Fruit fly (Drosophila melanogaster) Kc167 (cell line): ENCODE results near the gene CG13893.

Experiments used
- Myc ChIP-seq: fragments of >200 bp; optimal IDR thresholded peaks from 2 replicates; lab custom pipeline; 2017; ENCODE audit warnings: missing external identifiers
- Sin3A ChIP-seq: fragments of >200 bp; optimal IDR thresholded peaks from 2 replicates; lab custom pipeline; 2018; ENCODE audit warnings: missing external identifiers
- h ChIP-seq: fragments of >200 bp; optimal IDR thresholded peaks from 3 replicates; lab custom pipeline; 2018; ENCODE audit warnings: missing external identifiers
- insv ChIP-seq: fragments of >200 bp; optimal IDR thresholded peaks from 3 replicates; lab custom pipeline; 2018; ENCODE audit warnings: missing external identifiers
- psq ChIP-seq: fragments of >200 bp; optimal IDR thresholded peaks from 2 replicates; lab custom pipeline; 2017; ENCODE audit warnings: missing external identifiers
- ttk ChIP-seq: sonication (Bioruptor generic); optimal IDR thresholded peaks from 2 replicates; lab custom pipeline; 2017; ENCODE audit warnings: missing external identifiers

Gene CG13893

DNA sequence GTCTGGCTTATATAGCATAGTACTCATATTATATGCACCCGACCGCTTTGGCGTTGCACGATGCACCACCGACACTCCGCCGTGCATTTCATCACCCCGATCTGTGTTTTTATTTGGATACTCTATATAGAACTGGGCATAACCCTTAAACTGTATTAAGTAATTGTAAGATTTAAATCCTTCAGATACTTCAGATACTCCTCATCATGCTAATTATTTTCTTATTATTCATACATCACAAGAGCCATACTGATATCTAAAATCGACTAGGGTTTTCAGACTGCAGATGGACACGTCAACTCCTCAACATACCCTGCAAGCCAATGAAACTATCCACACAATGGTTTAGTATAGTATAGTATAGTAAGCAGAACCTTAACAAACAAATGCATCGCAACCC lies 19.7 kb upstream of the CG13893 start:
- no peak for TF ChIP-seq Sin3A (lab: Kevin White, UChicago)
- no peak for TF ChIP-seq ttk (lab: Kevin White, UChicago)
- TF ChIP-seq psq, result no peak
- TF ChIP-seq Myc (lab: Kevin White, UChicago), result no peak
- TF ChIP-seq insv (lab: Kevin White, UChicago), result no peak
- no peak for TF ChIP-seq h (lab: Kevin White, UChicago)

DNA sequence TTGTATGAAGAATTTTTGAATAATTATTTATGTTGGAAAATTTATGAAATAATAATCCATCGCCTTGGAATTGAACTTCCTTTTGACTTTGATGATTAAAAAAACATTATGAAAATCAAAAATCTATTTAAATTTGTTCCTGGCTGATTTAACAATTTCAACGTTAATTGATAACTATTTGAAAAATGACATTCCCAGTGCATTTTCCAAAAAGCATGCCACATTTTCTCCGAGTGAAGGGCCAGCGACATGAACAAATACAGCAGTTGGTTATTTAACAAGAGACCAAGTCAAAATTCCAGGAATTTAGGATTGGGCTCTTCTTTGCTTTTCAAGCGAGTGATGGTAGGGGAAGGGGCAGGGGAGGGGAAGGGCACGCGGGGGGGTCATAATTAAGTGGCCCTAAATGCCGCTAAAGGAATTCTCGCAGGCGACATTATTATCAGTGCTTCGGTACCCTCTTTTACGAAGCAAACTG lies 18.6 kb upstream of the CG13893 start:
- TF ChIP-seq ttk (lab: Kevin White, UChicago) (no peak), Myc (lab: Kevin White, UChicago) (no peak), psq (no peak), h (lab: Kevin White, UChicago) (no peak), insv (lab: Kevin White, UChicago) (no peak), Sin3A (lab: Kevin White, UChicago) (no peak)

dm6 chr3L:621097-621967 lies 17.5 kb upstream of the CG13893 start:
- TF ChIP-seq Sin3A (lab: Kevin White, UChicago) (no peak), insv (lab: Kevin White, UChicago) (no peak)

- TF ChIP-seq ttk (lab: Kevin White, UChicago), result no peak
- TF ChIP-seq h (lab: Kevin White, UChicago), result no peak
- no peak for TF ChIP-seq Myc (lab: Kevin White, UChicago)
- TF ChIP-seq Sin3A (lab: Kevin White, UChicago), result no peak
- TF ChIP-seq insv (lab: Kevin White, UChicago), result no peak
- no peak for TF ChIP-seq psq
Observed at dm6 chr3L:619427-620308, 15.9 kb upstream of the CG13893 start.

DNA sequence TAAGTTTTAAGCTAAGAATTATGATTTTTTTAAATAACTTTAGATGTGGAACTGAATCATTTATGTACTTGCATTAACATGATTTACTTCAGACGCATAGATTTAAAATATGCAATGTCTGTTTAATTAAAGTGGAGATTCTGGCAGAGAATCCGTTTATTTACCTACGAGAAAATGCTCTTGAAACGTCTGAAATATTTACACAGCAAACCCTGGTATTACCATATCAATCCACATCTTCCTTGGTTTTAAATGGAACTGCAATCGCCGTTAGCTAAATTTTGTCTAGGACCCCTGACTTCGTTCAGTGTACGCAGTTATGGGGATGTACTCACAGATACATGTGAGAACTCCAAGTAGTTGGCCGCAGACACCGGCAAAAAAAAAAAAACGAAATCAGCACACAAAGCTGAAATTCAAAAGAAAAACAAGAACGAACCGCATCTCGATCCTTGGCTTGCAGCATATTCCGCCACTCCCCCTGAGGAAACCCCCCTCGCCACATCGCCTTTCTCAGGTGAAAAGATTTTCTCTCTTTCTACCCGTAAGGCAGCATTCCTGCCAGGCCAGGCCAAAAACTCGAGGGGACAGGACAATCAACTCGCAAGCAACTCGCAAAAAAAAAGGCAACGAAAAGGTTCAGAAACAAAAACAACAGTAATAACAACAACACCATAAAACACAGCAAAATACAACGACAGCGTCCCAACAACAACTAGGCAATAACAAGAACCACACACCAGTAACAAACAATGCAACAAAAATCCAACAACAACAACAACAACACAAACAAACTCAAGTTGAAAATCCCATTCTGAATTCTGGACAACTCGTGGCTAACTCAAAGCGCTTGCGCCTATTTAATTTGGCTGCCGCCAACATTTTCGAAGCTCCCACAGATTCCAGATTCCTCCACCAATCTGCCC lies 14.8 kb upstream of the CG13893 start:
- TF ChIP-seq Myc (lab: Kevin White, UChicago), result no peak
- TF ChIP-seq h (lab: Kevin White, UChicago), result no peak
- TF ChIP-seq insv (lab: Kevin White, UChicago), result no peak
- no peak for TF ChIP-seq ttk (lab: Kevin White, UChicago)
- TF ChIP-seq psq, result no peak
- no peak for TF ChIP-seq Sin3A (lab: Kevin White, UChicago)

DNA sequence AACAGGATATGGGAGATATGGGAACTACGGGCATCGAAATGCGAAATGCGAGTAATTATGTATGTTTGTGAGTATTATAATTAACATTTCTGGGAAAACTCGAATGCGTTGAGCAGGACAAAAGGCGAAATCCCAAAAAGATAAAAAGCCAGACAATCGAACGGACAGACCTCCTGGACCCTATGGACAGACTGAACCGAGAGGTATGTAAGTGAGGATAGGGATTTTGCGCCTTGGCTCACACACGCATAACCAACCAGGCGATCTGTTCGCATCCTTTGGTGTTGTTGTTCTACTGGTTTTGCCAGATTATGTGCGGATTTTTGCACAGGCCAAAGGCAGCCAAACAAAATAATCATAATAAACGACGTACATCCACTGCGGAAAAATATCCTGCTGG lies 14.1 kb upstream of the CG13893 start:
- TF ChIP-seq Myc (lab: Kevin White, UChicago), result no peak
- no peak for TF ChIP-seq psq
- no peak for TF ChIP-seq insv (lab: Kevin White, UChicago)
- TF ChIP-seq Sin3A (lab: Kevin White, UChicago), result no peak
- TF ChIP-seq h (lab: Kevin White, UChicago), result no peak
- TF ChIP-seq ttk (lab: Kevin White, UChicago), result no peak

DNA sequence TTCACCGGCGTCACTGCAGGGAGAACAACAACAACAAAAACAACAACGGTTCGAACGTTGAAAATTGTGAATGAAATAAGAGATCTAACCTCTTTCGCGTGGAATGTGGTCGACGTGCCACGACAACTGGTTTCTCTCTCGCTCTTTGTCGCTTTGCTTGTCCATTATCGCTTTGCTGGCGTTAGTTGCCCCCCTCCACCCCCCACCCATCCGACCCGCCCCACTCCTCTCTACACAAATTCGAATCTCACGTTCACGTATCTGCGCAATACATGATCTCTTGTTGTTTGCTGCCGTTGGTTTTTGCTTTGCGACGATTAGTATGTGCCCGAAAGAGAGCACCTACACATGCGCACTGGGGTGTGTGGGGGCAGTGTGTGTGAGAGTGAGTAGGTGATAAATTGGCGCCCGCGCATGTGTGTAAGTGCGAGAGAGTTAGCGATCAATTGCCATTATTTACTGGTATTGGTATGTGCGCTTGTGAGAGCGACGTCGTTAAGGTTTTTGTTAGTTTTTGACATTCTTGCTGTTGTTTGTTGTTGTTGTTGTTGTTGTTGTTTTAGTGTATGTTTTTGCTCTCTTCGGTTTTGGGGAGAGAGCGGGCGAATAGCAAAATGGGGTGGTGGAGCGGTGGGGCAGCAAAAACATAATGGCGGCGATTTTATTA lies 12.8 kb upstream of the CG13893 start:
- TF ChIP-seq h (lab: Kevin White, UChicago), result no peak
- no peak for TF ChIP-seq Myc (lab: Kevin White, UChicago)
- TF ChIP-seq insv (lab: Kevin White, UChicago), result no peak
- TF ChIP-seq Sin3A (lab: Kevin White, UChicago), result no peak
- no peak for TF ChIP-seq psq
- TF ChIP-seq ttk (lab: Kevin White, UChicago), result no peak

dm6 chr3L:616099-616481 lies 12.3 kb upstream of the CG13893 start:
- TF ChIP-seq psq, result no peak
- no peak for TF ChIP-seq Sin3A (lab: Kevin White, UChicago)
- TF ChIP-seq h (lab: Kevin White, UChicago), result no peak
- no peak for TF ChIP-seq Myc (lab: Kevin White, UChicago)
- no peak for TF ChIP-seq insv (lab: Kevin White, UChicago)
- no peak for TF ChIP-seq ttk (lab: Kevin White, UChicago)

DNA sequence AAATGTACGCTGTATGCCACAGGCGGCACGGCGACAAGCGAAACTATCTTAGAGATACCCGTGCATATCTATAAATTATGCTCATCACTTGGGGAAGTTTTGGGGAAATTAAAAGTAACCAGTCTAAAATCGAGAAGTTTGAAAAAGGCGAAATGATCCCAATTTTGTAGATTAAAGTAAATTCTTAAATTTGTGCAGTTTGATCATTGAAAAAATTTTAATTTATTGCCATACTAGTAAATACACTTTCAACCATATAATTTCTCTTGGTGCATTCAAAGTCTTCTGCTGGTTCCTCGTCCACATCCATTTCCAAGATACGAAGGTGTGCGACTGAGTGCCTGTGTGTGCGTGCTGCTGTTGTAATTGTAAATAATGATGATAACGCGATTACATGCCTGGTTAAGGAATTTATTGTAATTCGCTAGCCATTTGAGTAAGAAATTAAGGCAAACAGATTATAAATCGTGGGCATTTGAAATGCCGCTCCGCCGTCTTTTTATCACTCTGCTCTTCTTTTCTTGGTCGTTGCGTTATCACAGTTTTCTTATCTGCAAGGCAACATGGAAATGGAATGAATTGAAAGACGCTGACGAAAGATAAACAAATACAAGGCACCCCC lies 11.7 kb upstream of the CG13893 start:
- TF ChIP-seq insv (lab: Kevin White, UChicago), result no peak
- TF ChIP-seq ttk (lab: Kevin White, UChicago), result no peak
- no peak for TF ChIP-seq Sin3A (lab: Kevin White, UChicago)
- no peak for TF ChIP-seq psq
- no peak for TF ChIP-seq Myc (lab: Kevin White, UChicago)
- TF ChIP-seq h (lab: Kevin White, UChicago), result no peak
